Worm (Caenorhabditis elegans): ENCODE data around the gene C09G5.14.

DNA sequence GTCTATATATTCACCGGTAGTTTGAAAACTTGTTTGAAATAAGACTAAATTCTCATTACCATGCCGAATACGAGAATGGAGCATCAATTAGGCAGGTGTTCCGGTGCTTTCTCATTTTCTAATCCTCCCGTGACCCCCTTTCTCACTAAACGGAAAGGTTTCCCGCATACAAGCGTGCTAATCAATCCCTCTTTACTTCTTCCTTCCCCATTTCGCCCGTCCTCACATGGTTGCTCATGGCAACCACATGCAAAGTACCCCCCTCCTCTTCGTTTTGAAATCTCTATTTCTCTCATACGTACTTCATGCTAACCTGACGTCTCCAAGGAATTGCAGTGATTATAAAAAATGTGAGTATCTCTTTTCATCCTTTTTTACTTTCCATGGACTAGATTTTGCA lies 3.0 kb downstream of the C09G5.14 start, which contains the start of gene mks-5:
- TF ChIP-seq lin-13 (GFP tag; optimal IDR thresholded peaks at IDR 0.05) (no peak), fkh-10 (GFP tag; optimal IDR thresholded peaks at IDR 0.05) (no peak), nhr-48 (tag; optimal IDR thresholded peaks at IDR 0.05) (no peak), sdz-12 (GFP tag; optimal IDR thresholded peaks at IDR 0.05) (no peak), T26A8.4 (GFP tag; IDR thresholded peaks at IDR 0.05) (no peak), nhr-11 (tag; optimal IDR thresholded peaks at IDR 0.05) (no peak), lsy-2 (tag; optimal IDR thresholded peaks at IDR 0.05) (no peak), nhr-102 (tag; optimal IDR thresholded peaks at IDR 0.05) (no peak), egl-27 (tag; optimal IDR thresholded peaks at IDR 0.05) (no peak), unc-62 (GFP tag; optimal IDR thresholded peaks at IDR 0.05 in 1 of 2) (no peak), unc-62 (tag; optimal IDR thresholded peaks at IDR 0.05) (no peak), unc-39 (tag; optimal IDR thresholded peaks at IDR 0.05) (no peak)
